Worm (Caenorhabditis elegans) whole organism, early embryonic: ENCODE measurements around the gene F09E5.7.

ENCODE experiments used
- ama-1 ChIP-seq: fragments of 150-350 bp; optimal IDR thresholded peaks from 2 replicates; lab custom pipeline; 2014
- ceh-36 ChIP-seq: sonication (generic microtip); optimal IDR thresholded peaks from 2 replicates; lab custom pipeline; 2016; ENCODE audit warnings: missing genetic modification characterization, inconsistent platforms, missing compliant biosample characterization
- hnd-1 ChIP-seq: sonication (generic microtip); optimal IDR thresholded peaks from 2 replicates; lab custom pipeline; 2016; ENCODE audit warnings: missing genetic modification characterization, missing compliant biosample characterization

DNA sequence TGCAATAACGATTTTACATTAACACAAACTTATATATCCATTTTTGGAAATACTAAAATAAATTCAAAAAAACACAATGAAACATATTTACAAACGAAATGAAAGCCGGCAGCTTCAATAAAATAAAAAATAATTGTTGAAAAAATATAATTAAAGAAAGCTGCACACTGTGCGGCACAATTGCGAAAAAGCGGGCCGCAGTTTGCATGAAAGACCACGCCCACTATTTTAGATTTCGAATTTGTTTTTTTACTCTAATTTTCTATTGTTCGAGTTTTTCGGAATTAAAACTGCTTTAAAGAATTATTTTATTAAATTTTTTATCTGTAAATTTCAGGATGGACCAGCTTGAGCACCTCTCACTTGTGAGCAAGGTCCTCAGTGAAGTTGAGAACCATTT lies 47.3 kb downstream of the F09E5.7 start, which contains the start of gene mog-5:
- no peak for TF ChIP-seq hnd-1
- TF ChIP-seq ama-1 (lab: Kevin White, UChicago): no peak
- no peak for TF ChIP-seq ceh-36
